Worm (Caenorhabditis elegans): ENCODE measurements around the gene R05F9.7.

R05F9.7 gene

ce11 chrII:4867476-4867875 is 18.6 kb upstream of the R05F9.7 start, which contains the start of gene col-17:
Gene col-17 (minus strand): TSS chrII:4867576.
- TF ChIP-seq nhr-85 (tag) = no peak
- no peak for TF ChIP-seq nhr-84 (tag; optimal IDR thresholded peaks at IDR 0.05)
- no peak for TF ChIP-seq vab-15 (tag; optimal IDR thresholded peaks at IDR 0.05)
- TF ChIP-seq egl-13 (tag; optimal IDR thresholded peaks at IDR 0.05) = no peak
- no peak for TF ChIP-seq ceh-90 (tag; optimal IDR thresholded peaks at IDR 0.05)
- no peak for TF ChIP-seq efl-1 (optimal IDR thresholded peaks at IDR 0.05)
- TF ChIP-seq efl-1 (GFP tag; optimal IDR thresholded peaks at IDR 0.05 in 1 of 2) = peak in 1 of 2 experiments; percentile 21

ce11 chrII:4869793-4870343 is 16.2 kb upstream of the R05F9.7 start:
- TF ChIP-seq ceh-8 (GFP tag; optimal IDR thresholded peaks at IDR 0.05) = peak; percentile 15
- no peak for TF ChIP-seq fkh-4 (tag; optimal IDR thresholded peaks at IDR 0.05; ENCODE audit: borderline replicate concordance)

- TF ChIP-seq efl-1 (optimal IDR thresholded peaks at IDR 0.05) = no peak
- peak in 1 of 2 experiments; percentile 65 for TF ChIP-seq efl-1 (GFP tag; optimal IDR thresholded peaks at IDR 0.05 in 1 of 2)
- no peak for TF ChIP-seq unc-62 (GFP tag; optimal IDR thresholded peaks at IDR 0.05)
Observed at ce11 chrII:4870691-4871090, 15.4 kb upstream of the R05F9.7 start, which contains the start of gene col-20. Gene col-20 (minus strand): TSS chrII:4870791.

ce11 chrII:4871834-4872233 is 14.2 kb upstream of the R05F9.7 start:
- TF ChIP-seq blmp-1 (tag; optimal IDR thresholded peaks at IDR 0.05) (peak; percentile 67), ces-1 (GFP tag; optimal IDR thresholded peaks at IDR 0.05) (no peak)

ce11 chrII:4873029-4873428 is 13.0 kb upstream of the R05F9.7 start, which contains the start of gene col-73:
Gene col-73 (minus strand): TSS chrII:4873129.
- no peak for TF ChIP-seq alr-1 (tag; optimal IDR thresholded peaks at IDR 0.05; ENCODE audit: borderline replicate concordance)
- TF ChIP-seq unc-62 (GFP tag; optimal IDR thresholded peaks at IDR 0.05) = no peak
- TF ChIP-seq swsn-7 (tag; optimal IDR thresholded peaks at IDR 0.05) = no peak
- TF ChIP-seq unc-98 (GFP tag; IDR thresholded peaks at IDR 0.05) = no peak
- no peak for TF ChIP-seq nhr-71 (tag; optimal IDR thresholded peaks at IDR 0.05)
- no peak for TF ChIP-seq F16B12.6 (tag; optimal IDR thresholded peaks at IDR 0.05)
- TF ChIP-seq C34B4.2 (tag; optimal IDR thresholded peaks at IDR 0.05) = no peak
- TF ChIP-seq lin-14 (GFP tag; optimal IDR thresholded peaks at IDR 0.05) = no peak
- TF ChIP-seq Y116A8C.19 (tag; optimal IDR thresholded peaks at IDR 0.05; ENCODE audit: borderline replicate concordance) = no peak
- TF ChIP-seq dsc-1 (tag; optimal IDR thresholded peaks at IDR 0.05) = no peak
- no peak for TF ChIP-seq hlh-4 (tag; optimal IDR thresholded peaks at IDR 0.05)
- no peak for TF ChIP-seq fkh-4 (tag; optimal IDR thresholded peaks at IDR 0.05; ENCODE audit: borderline replicate concordance)
- TF ChIP-seq efl-3 (GFP tag; optimal IDR thresholded peaks at IDR 0.05) = no peak
- no peak for TF ChIP-seq sup-37 (GFP tag; optimal IDR thresholded peaks at IDR 0.05)

- TF ChIP-seq elt-3 (tag; optimal IDR thresholded peaks at IDR 0.05) = peak in 1 of 6 experiments; percentile 5
- peak; percentile 77 for TF ChIP-seq blmp-1 (tag; optimal IDR thresholded peaks at IDR 0.05)
- TF ChIP-seq nhr-47 (tag; optimal IDR thresholded peaks at IDR 0.05) = no peak
Observed at ce11 chrII:4874335-4874861, 11.7 kb upstream of the R05F9.7 start, which contains the start of gene F11G11.15. Gene F11G11.15 (plus strand): TSS chrII:4874845.

ce11 chrII:4876091-4876490 is 10.0 kb upstream of the R05F9.7 start, which contains the start of gene F11G11.13:
Gene F11G11.13 (minus strand): TSS chrII:4876179.
- TF ChIP-seq mdl-1 (tag; optimal IDR thresholded peaks at IDR 0.05) (no peak), blmp-1 (tag; optimal IDR thresholded peaks at IDR 0.05) (peak; percentile 90), grh-1 (GFP tag; IDR thresholded peaks at IDR 0.05) (no peak), tlp-1 (tag; optimal IDR thresholded peaks at IDR 0.05) (no peak), unc-30 (tag; optimal IDR thresholded peaks at IDR 0.05) (no peak), lir-3 (tag; optimal IDR thresholded peaks at IDR 0.05; ENCODE audit: poor library complexity) (no peak), nhr-85 (tag) (peak; percentile 55), elt-3 (tag; optimal IDR thresholded peaks at IDR 0.05) (peak in 1 of 6 experiments; percentile 7)

All from whole organism, L1 larva.